Worm (Caenorhabditis elegans): ENCODE measurements around the gene faah-4.
"Not testable (repeated sequence)": the region's sequence is repeated elsewhere in the genome, so short reads cannot be mapped to it uniquely, and the experiment has no call there.

The faah-4 gene

DNA sequence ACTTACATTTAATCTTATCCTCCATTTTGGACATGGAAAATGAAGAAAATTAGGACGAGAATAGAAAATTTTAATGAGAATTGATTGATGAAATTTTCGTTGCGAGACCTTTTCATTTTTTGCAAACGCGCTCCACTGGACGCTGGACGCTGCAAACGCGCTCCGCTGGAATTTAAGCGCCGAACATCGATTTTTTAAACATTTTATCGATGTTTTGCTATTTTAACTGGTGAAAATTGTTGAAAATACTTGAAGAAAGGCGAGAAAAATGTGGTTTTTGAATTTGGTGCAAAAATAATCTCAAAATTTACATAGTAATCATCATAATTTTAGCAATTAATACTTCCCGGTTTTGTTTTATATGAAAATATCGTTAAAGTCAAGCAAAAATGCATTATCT is 16.7 kb downstream of the faah-4 start, which contains the start of gene Y56A3A.41:
Gene Y56A3A.41 (minus strand): TSS at position 101 of the 400 bp plus-strand sequence.
- no peak for TF ChIP-seq unc-62 (GFP tag; optimal IDR thresholded peaks at IDR 0.05)

DNA sequence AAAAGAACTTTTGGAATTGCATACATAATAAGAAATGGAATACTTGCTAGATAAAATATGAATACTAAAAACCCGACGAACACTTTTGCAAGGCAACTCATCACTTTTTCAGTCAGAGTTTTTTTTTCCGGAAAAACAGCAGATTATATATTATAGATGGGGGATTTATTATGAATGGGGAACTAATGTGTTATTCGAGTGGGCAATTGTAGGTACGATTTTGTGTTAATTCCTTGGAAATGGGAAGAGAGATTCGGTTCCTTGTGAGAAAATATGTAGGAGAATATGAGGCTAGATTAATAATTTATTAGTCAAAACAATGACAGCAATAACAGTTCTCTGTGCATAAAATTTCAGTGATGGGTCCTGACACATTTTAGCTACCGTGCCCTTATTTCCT is 18.3 kb downstream of the faah-4 start, which contains the start of gene faah-5:
Gene faah-5 (minus strand): TSS at position 101 of the 400 bp plus-strand sequence.
- no peak for TF ChIP-seq unc-62 (GFP tag; optimal IDR thresholded peaks at IDR 0.05)

DNA sequence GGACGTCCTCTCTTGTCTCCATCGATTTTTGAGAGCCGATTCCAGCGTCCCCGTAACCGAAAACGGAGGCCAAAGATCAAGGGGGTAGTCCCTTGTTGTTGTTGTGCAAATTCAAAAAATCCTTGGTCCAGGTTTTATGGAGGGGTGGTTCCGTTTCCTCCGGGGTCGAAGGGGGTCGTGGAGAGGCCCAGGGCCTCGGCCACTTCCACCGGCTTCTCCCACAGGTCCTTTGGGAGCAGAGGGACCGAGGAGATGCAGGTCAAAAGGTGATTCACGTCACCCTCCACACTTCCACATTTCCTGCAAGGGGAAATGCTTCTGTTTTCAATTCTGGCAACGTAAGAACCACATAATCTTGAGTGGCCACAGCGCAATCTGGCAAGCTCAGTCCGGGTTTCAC is 26.0 kb downstream of the faah-4 start, which contains the start of gene fbxb-22:
Gene fbxb-22 (minus strand): TSS at position 61 of the 400 bp plus-strand sequence.
- TF ChIP-seq unc-62 (GFP tag; optimal IDR thresholded peaks at IDR 0.05): not testable (repeated sequence)

DNA sequence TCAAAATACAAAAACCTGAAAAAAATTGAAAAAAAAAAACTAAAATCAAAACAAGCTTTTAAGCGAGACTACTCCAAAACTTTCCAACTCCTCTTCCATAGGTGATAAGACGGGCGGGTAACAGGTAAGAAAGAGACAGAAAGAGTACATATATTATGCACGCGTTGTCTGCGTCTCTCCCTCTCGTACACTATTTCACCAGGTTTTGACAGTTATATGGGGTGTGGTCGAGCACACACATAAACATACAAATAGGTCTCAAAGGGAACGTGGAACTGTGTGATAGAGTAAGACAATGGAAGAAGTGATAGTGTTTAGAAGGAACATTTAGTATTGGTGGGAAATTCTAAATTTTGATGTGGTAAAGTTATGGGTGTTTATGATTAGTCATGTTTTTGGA is 28.1 kb downstream of the faah-4 start:
- TF ChIP-seq unc-62 (GFP tag; optimal IDR thresholded peaks at IDR 0.05): no peak

DNA sequence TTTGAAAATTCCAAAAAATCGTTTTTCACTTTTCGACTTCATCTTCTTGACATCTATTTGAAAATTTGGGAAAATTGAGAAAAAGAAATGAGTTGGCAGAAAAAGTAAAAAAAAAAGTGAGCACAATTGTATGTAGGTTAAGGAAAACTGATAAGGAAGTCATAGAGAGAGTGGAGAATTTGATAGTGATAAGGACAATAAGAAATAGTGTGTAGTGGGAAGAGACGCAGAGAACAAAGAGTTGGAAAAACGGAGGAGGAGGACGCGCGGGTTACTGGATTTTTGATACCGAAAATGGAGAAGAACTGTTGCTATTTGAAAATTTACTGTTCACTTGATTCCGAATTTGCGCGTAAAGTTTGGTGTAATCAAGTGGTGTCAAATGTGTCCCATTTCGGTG is 30.9 kb downstream of the faah-4 start, which contains the start of gene Y56A3A.6:
Gene Y56A3A.6 (minus strand): TSS at position 53 of the 400 bp plus-strand sequence.
- no peak for TF ChIP-seq unc-62 (GFP tag; optimal IDR thresholded peaks at IDR 0.05)

DNA sequence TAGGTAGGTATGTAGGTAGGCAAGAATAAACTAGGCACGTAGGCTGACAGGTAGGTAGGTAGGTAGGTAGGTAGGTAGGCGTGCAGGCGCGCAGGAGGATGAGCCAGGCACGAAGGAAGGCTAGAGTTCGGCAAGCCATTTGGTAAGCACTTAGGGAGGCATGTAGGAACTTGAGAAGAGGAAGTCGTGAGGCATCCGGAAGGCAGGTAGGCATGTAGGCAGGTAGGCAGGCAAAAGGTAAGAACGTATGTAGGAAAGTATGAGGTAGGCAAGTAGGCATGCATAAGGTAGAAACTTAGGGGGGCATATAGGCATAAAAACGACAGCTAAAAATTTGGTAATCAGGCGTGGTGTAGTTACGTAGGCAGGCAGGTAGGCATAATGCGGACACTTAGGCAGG is 33.5 kb downstream of the faah-4 start:
- no peak for TF ChIP-seq unc-62 (GFP tag; optimal IDR thresholded peaks at IDR 0.05)

DNA sequence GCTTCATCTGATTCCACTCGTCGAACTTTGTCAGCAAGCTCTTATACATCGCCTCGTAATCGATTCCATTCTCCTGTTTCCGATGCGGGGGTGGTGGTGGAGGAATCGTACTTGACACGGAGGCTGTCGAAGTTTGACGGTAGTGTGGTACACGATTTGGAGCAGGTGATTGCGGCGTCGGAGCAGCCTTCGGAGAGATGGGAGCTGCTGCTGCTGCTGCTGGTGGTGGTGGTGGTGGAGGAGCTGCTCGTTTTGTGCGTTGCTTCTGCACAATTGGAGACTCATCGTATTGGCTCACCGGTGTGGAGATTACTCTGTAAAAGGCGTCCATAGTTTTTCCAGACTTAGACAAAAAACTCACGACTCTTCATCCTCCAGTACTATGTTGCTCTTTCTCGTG is 35.4 kb downstream of the faah-4 start:
- TF ChIP-seq unc-62 (GFP tag; optimal IDR thresholded peaks at IDR 0.05): no peak

DNA sequence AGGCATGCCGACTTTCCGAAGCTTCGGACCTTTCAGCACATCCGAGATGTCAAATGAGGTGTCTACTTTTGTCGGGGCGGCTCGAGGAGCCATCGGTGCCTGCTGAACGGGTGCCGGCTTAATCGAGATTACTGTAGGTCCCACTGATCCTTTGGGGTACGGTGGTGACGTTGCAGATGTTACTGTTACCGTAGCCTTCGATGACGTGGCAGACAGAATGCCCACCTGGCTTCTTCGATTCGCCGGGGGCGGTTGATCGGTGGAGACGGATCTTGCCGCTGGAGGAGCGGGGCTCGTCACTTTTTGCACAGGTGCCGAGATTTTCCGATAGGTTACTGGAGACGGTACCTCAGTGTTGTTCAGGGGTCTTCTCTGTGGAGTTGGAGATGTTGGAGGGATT is 38.1 kb downstream of the faah-4 start:
- no peak for TF ChIP-seq unc-62 (GFP tag; optimal IDR thresholded peaks at IDR 0.05)

DNA sequence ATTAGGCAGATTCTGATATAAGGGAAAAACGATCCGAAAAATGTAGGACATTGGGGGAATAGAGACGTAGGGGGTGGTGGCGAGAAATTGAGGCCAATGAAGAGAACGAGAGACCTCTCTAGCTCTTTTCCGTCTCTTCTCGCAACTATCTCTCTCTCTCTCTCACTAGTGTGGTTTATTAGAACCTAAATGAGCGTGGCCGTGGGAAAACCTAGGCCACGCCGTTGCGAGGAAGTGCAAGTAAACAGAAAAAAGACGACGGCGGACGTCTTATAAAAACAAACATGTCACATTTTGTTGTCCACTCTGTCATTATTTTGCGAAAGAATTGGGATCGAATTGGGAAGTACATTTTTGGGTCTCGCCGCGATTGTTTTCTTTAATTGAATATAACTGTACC is 39.7 kb downstream of the faah-4 start:
- no peak for TF ChIP-seq unc-62 (GFP tag; optimal IDR thresholded peaks at IDR 0.05)

DNA sequence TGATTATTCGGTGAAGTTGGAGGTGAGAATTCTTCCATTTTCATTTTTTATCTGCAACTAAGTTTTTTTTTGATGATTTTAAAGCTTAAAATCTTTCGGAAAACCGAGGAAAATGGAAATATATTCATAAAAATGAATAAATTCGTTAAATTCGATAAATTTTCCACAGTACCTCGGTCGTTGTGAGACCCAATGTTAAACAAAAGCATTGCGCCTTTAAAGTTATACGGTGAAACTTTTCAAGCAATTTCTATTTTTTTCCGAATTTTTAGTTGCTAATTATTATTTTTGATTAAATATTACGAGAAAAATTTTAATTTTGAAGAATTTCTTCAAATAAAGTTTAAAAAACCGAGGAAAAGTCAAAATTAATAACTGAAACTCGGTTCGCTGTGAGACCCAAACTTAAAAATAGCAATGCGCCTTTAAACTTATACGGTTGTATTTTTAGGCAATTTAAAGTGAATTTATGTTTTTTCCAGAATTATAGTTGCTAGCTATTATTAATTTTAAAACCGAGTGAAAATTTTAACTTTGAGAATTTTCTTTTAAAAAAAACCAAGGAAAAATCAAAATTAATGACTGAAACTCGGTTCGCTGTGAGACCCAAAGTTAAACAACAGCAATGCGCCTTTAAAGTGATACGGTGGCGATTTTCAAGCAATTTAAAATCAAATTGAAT is 40.3 kb downstream of the faah-4 start, which contains the start of gene taf-12:
Gene taf-12 (minus strand): TSS at position 51 of the 682 bp plus-strand sequence.
- no peak for TF ChIP-seq unc-62 (GFP tag; optimal IDR thresholded peaks at IDR 0.05)

DNA sequence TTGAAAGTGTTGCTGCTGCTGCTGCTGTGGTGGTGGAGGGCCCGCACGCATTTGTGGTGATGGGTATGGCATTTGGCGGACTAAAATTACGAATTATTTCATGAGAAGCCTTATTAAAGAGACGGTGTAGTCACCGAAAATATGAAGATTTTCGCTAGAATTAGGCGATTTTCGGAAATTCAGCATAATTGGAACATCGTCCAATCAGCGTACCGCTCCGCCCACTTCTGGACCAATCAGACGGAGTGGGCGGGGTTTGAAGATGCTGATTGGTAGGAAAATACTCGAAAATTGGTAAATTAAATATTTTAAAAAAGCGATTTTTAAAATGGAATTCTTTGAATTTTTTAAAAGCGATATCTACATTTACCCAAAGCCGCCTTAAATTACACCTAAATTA is 43.6 kb downstream of the faah-4 start:
- no peak for TF ChIP-seq unc-62 (GFP tag; optimal IDR thresholded peaks at IDR 0.05)

DNA sequence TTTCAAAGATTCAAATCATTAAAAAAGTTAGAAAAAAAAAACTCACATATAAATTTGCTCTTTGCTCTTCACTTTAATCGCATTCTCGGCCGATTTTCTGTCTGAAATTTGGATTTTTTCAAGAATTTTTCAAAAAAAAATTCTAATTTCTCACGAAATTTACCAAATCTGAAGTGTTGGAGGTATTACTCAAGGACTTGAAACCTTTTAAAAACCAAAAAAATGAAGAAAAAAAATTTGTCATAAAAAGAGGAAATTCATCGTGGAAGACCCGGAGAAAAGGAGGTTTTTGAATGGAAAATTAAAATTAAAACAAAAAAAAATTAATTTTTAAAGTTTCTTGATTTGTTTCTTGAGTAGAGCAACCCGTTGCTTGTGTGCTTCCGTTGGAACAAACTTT is 47.5 kb downstream of the faah-4 start, which contains the start of gene Y56A3A.2:
Gene Y56A3A.2 (minus strand): TSS at position 101 of the 400 bp plus-strand sequence.
- no peak for TF ChIP-seq unc-62 (GFP tag; optimal IDR thresholded peaks at IDR 0.05)

DNA sequence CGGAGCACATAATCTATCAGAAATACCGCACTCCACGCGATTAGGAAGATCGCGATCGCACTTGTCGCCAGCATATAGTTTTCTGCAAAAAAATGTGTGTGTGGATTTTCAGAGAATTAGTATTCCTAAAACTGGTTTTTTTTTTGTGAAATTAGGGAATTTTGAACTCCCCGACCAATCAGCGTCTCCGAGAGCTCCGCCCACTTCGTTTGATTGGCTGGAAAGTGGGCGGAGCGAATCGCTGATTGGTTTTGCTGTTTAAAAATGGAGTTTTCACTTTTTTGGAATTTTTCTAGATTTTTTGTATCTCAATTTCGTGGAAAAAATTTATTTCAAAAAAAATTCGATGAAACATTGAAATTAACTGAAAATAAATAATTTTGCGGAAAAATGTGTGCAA is 48.6 kb downstream of the faah-4 start:
- no peak for TF ChIP-seq unc-62 (GFP tag; optimal IDR thresholded peaks at IDR 0.05)

DNA sequence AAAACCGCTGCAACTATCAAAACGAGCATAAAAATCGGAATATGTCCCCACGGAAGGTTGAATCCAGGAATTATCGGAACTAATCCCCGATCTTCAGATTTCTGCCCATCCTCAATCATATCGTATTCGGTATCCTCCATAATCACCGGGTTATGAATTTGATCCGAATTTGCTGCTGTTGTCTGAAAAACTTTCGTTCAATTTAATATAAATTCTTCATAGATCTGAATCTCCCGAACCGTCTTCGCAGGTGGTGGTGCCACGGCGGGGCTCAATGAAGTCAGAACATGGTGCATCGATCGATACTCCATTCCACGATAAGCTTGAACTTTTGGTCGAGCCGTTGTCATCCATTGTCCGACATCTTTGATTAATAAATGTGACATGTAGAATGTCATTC is 52.8 kb downstream of the faah-4 start:
- TF ChIP-seq unc-62 (GFP tag; optimal IDR thresholded peaks at IDR 0.05): no peak

DNA sequence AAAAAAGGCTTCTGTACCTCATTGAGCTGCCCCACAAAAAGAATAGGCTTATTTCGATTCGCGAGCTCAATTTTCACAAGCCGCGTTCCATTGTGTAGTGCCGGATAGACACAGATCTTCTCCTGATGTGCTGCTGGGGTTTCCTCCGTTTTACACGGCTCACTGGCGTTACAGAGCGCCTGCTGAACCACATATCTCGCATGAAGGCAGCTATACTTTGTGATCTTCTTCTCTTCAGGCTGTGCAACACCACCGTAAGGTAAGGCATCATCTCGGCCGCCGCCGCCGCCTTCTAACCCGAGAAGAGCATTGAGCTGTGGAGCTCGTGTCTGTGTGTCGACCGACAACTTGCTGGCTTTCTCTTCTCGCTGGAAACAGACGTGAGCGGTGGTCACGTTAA is 56.1 kb downstream of the faah-4 start:
- TF ChIP-seq unc-62 (GFP tag; optimal IDR thresholded peaks at IDR 0.05): no peak

DNA sequence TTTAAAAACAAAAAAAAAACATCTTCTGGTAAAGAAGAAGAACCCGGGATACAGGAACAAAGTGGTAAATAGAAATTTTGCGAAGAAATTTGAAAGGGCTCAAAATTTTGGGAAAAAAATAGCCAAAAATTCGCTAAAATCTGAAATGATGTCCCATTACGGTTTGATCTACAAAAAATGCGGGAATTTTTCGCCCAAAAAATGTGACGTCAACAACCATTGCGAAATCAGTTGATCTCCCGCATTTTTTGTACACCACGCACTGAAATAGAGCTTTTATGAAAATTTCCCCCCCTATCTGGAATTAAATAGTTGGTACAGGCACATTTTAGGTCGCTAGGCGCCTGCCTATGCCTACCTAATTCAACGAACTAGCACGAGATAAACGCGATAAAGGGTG is 60.1 kb downstream of the faah-4 start:
- TF ChIP-seq unc-62 (GFP tag; optimal IDR thresholded peaks at IDR 0.05): no peak

All from whole organism, dauer.